Worm (Caenorhabditis elegans) whole organism, late embryonic: Measurements from ENCODE around the gene M02B1.4.

Source experiments
- ceh-19 ChIP-seq: fragments of 200-800 bp; sonication (Bioruptor generic); optimal IDR thresholded peaks from 2 replicates; lab custom pipeline; 2018; ENCODE audit warnings: mild to moderate bottlenecking, missing genetic modification characterization, missing compliant biosample characterization
- ceh-22 ChIP-seq: sonication (generic microtip); optimal IDR thresholded peaks from 2 replicates; lab custom pipeline; 2017; ENCODE audit warnings: missing biosample characterization, missing genetic modification characterization
- ceh-48 ChIP-seq: sonication (generic microtip); optimal IDR thresholded peaks from 2 replicates; lab custom pipeline; 2016; ENCODE audit warnings: missing genetic modification characterization, inconsistent platforms, missing compliant biosample characterization
- hlh-6 ChIP-seq: sonication (generic microtip); optimal IDR thresholded peaks from 2 replicates; lab custom pipeline; 2016; ENCODE audit warnings: missing genotype, missing genetic modification characterization, missing compliant biosample characterization
- lin-11 ChIP-seq: fragments of 200-800 bp; sonication (Bioruptor generic); optimal IDR thresholded peaks from 2 replicates; lab custom pipeline; 2018; ENCODE audit warnings: mild to moderate bottlenecking, missing genetic modification characterization, missing compliant biosample characterization
- madf-2 ChIP-seq: sonication (generic microtip); optimal IDR thresholded peaks from 2 replicates; lab custom pipeline; 2017; ENCODE audit warnings: missing genetic modification characterization, missing compliant biosample characterization
- nfya-1 ChIP-seq: sonication (generic microtip); optimal IDR thresholded peaks from 2 replicates; lab custom pipeline; 2017; ENCODE audit warnings: missing genetic modification characterization, mild to moderate bottlenecking, missing compliant biosample characterization, antibody characterized with exemption, moderate library complexity
- nhr-11 ChIP-seq: fragments of 150-350 bp; optimal IDR thresholded peaks from 2 replicates; lab custom pipeline; 2014; ENCODE audit warnings: missing biosample characterization, missing genetic modification characterization
- pha-4 ChIP-seq: fragments of 150-350 bp; optimal IDR thresholded peaks from 2 replicates; lab custom pipeline; 2018; ENCODE audit warnings: missing biosample characterization, missing genetic modification reagents, missing genetic modification characterization
- pqm-1 ChIP-seq: sonication (generic microtip); optimal IDR thresholded peaks from 2 replicates; lab custom pipeline; 2016; ENCODE audit warnings: missing genetic modification characterization, missing compliant biosample characterization
- tbx-2 ChIP-seq: sonication (generic microtip); optimal IDR thresholded peaks from 2 replicates; lab custom pipeline; 2016; ENCODE audit warnings: missing genetic modification characterization, missing compliant biosample characterization
- unc-3 ChIP-seq, 2 experiments: fragments of 200-800 bp in 1 of 2; sonication (Bioruptor generic) in 1 of 2; sonication (generic microtip) in 1 of 2; conservative IDR thresholded peaks in 1 of 2; optimal IDR thresholded peaks in 1 of 2; 2 replicates each; pipeline versions ENCODE4 v1.3.6 to Lab custom; 2016 to 2022; ENCODE audit warnings: missing compliant biosample characterization in 2 of 2, missing genetic modification characterization in 2 of 2, missing genetic modification reagents in 1 of 2
- unc-42 ChIP-seq: sonication (generic microtip); optimal IDR thresholded peaks from 2 replicates; lab custom pipeline; 2016; ENCODE audit warnings: missing genotype, missing genetic modification characterization, missing compliant biosample characterization

- TF ChIP-seq ceh-48 (tag; lab: Kevin White, UChicago), result no peak
- no peak for TF ChIP-seq hlh-6
- TF ChIP-seq nfya-1 (tag; lab: Kevin White, UChicago), result no peak
- no peak for TF ChIP-seq madf-2 (tag; lab: Kevin White, UChicago)
- no peak for TF ChIP-seq lin-11 (tag; lab: Kevin White, UChicago)
- TF ChIP-seq ceh-22 (tag; lab: Kevin White, UChicago), result no peak
- no peak for TF ChIP-seq pqm-1 (tag; lab: Kevin White, UChicago)
- TF ChIP-seq nhr-11, result no peak
- TF ChIP-seq tbx-2 (tag; lab: Kevin White, UChicago), result no peak
- no peak for TF ChIP-seq ceh-19 (GFP tag; lab: Kevin White, UChicago)
- no peak for TF ChIP-seq pha-4 (tag; lab: Kevin White, UChicago)
- TF ChIP-seq unc-3 (GFP tag; conservative IDR thresholded peaks at IDR 0.05; lab: Robert Waterston, UW), result no peak
- TF ChIP-seq unc-3 (tag; optimal IDR thresholded peaks at IDR 0.05; lab: Kevin White, UChicago), result no peak
- no peak for TF ChIP-seq unc-42 (tag; lab: Kevin White, UChicago)
Measured at ce11 chrIV:12842121-12842520, 17.0 kb upstream of the M02B1.4 start.
